Worm (Caenorhabditis elegans) whole organism, mixed stage, embryonic: ENCODE measurements around the gene K09C8.7.
A peak's percentile ranks its signal among the peaks of the same experiment; 100 is the strongest.

Source experiments
- bed-3 ChIP-seq: fragments of 200-800 bp; sonication (Bioruptor generic); optimal IDR thresholded peaks from 3 replicates; lab custom pipeline; 2018; ENCODE audit warnings: mild to moderate bottlenecking, missing genetic modification characterization, moderate library complexity, missing compliant biosample characterization
- ces-1 ChIP-seq: fragments of 150-350 bp; optimal IDR thresholded peaks from 2 replicates; lab custom pipeline; 2014; ENCODE audit warnings: missing biosample characterization, missing genetic modification reagents, missing genetic modification characterization
- elt-1 ChIP-seq: sonication (generic microtip); optimal IDR thresholded peaks from 2 replicates; lab custom pipeline; 2017; ENCODE audit warnings: missing genetic modification characterization, mild to moderate bottlenecking, missing compliant biosample characterization, antibody characterized with exemption, moderate library complexity, borderline replicate concordance; ENCODE audit not compliant: insufficient read depth
- lin-13 ChIP-seq: fragments of 150-350 bp; optimal IDR thresholded peaks from 2 replicates; lab custom pipeline; 2014; ENCODE audit warnings: missing biosample characterization, missing genetic modification characterization
- mls-2 ChIP-seq: sonication (generic microtip); optimal IDR thresholded peaks from 2 replicates; lab custom pipeline; 2016; ENCODE audit warnings: mild to moderate bottlenecking, missing genetic modification characterization, moderate library complexity, missing compliant biosample characterization
- nhr-12 ChIP-seq: fragments of 150-350 bp; optimal IDR thresholded peaks from 2 replicates; lab custom pipeline; 2014; ENCODE audit warnings: missing biosample characterization, missing genetic modification characterization
- nhr-237 ChIP-seq: fragments of 150-350 bp; optimal IDR thresholded peaks from 2 replicates; lab custom pipeline; 2014; ENCODE audit warnings: missing biosample characterization, missing genetic modification characterization
- nhr-28 ChIP-seq: fragments of 150-350 bp; optimal IDR thresholded peaks from 2 replicates; lab custom pipeline; 2014; ENCODE audit warnings: missing biosample characterization, missing genetic modification characterization
- nhr-76 ChIP-seq: sonication (generic microtip); optimal IDR thresholded peaks from 2 replicates; lab custom pipeline; 2017; ENCODE audit warnings: missing biosample characterization, missing genetic modification characterization
- pha-4 ChIP-seq: fragments of 150-350 bp; optimal IDR thresholded peaks from 2 replicates; lab custom pipeline; 2018; ENCODE audit warnings: missing biosample characterization, missing genetic modification reagents, missing genetic modification characterization
- unc-39 ChIP-seq: fragments of 150-350 bp; optimal IDR thresholded peaks from 2 replicates; lab custom pipeline; 2014; ENCODE audit warnings: missing biosample characterization, missing genetic modification characterization
- unc-62 ChIP-seq: fragments of 150-350 bp; optimal IDR thresholded peaks from 2 replicates; lab custom pipeline; 2014; ENCODE audit warnings: missing biosample characterization, missing genetic modification reagents, missing genetic modification characterization
- ztf-11 ChIP-seq: fragments of 150-350 bp; optimal IDR thresholded peaks from 2 replicates; lab custom pipeline; 2014; ENCODE audit warnings: missing biosample characterization, missing genetic modification characterization

DNA sequence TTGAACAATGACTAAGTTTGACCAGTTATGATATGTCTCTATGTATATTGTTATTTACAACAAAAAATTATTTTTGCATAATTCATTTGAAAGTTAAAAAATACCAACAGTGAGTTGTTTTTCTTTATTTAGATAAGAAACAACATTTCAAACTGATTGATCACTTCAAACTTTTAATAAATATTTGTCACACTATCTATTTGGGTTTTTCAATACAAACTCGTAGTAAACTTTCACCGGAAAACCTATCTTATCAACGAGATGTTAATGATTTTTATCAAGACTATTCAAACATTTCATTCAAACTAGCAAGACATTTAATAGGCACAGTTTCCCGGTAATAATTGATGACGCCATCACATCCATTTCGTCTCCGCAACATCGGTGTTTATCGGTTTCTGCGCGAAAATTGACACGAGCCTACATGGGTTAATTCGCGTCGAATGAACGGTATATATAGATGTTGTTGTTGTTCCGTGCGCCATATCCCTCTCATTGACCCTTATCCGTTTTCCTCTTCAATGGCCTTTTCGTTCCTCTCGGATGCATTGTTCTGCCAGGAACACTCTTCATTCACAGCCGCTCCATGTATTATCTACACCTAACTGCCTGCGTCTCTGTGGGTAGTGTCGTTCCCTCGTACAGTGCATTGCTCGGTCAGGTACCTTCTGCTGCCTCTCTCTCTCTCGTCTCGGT lies 39.1 kb upstream of the K09C8.7 start:
- TF ChIP-seq nhr-28 (no peak), bed-3 (GFP tag; lab: Kevin White, UChicago) (no peak), nhr-76 (tag; lab: Kevin White, UChicago) (no peak), ces-1 (GFP tag; lab: Kevin White, UChicago) (no peak), nhr-237 (tag; lab: Kevin White, UChicago) (no peak), lin-13 (tag; lab: Kevin White, UChicago) (no peak), nhr-12 (tag; lab: Kevin White, UChicago) (no peak), elt-1 (peak; percentile 3), unc-62 (GFP tag; lab: Kevin White, UChicago) (peak; percentile 8), ztf-11 (tag; lab: Kevin White, UChicago) (no peak), pha-4 (tag; lab: Kevin White, UChicago) (peak; percentile 15), mls-2 (tag; lab: Kevin White, UChicago) (peak; percentile 75), unc-39 (tag; lab: Kevin White, UChicago) (no peak)
